Worm (Caenorhabditis elegans) whole organism, L3 larva: ENCODE results near the gene acs-18.

Experiments
- ama-1 ChIP-seq: fragments of 150-350 bp; optimal IDR thresholded peaks from 2 replicates; lab custom pipeline; 2018
- ceh-82 ChIP-seq: fragments of 150-350 bp; optimal IDR thresholded peaks from 2 replicates; lab custom pipeline; 2014; ENCODE audit warnings: missing biosample characterization, missing genetic modification characterization
- elt-2 ChIP-seq: sonication (generic microtip); optimal IDR thresholded peaks from 2 replicates; lab custom pipeline; 2016; ENCODE audit warnings: missing genetic modification reagents, mild to moderate bottlenecking, missing genetic modification characterization, missing compliant biosample characterization
- hmg-11 ChIP-seq: sonication (generic microtip); optimal IDR thresholded peaks from 2 replicates; lab custom pipeline; 2016; ENCODE audit warnings: missing genetic modification characterization, missing compliant biosample characterization
- lin-15B ChIP-seq: fragments of 150-350 bp; optimal IDR thresholded peaks from 2 replicates; lab custom pipeline; 2014; ENCODE audit warnings: missing biosample characterization, missing genetic modification characterization
- mml-1 ChIP-seq: fragments of 150-350 bp; sonication (generic microtip); optimal IDR thresholded peaks from 3 replicates; lab custom pipeline; 2014; ENCODE audit warnings: missing biosample characterization, missing genetic modification characterization
- nhr-77 ChIP-seq: fragments of 150-350 bp; optimal IDR thresholded peaks from 2 replicates; lab custom pipeline; 2014; ENCODE audit warnings: missing biosample characterization, missing genetic modification characterization
- pqm-1 ChIP-seq: fragments of 150-350 bp; optimal IDR thresholded peaks from 2 replicates; lab custom pipeline; 2017; ENCODE audit warnings: missing biosample characterization, missing genetic modification characterization, inconsistent platforms
- ztf-11 ChIP-seq: fragments of 150-350 bp; optimal IDR thresholded peaks from 2 replicates; lab custom pipeline; 2014; ENCODE audit warnings: missing biosample characterization, missing genetic modification characterization

DNA sequence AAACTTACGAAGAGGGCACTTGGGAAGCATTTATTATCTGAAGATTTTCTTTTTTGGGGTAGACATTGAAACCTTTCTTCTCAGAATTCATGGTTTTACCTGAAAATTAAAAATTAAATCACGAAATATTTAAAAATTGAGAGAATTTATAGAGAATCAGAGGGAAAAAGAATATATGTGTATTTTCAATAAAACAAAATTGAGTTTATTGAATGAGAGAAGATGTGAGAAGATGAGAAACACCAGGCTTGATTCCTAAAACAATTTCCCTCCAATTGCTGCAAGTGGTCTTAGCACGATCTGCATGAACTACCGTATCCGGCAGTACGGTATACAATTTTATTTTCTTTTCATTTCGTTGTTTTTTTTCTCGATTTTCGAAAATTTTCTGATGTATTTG is 43.6 kb upstream of the acs-18 start, which contains the start of gene R11A8.1:
- TF ChIP-seq ztf-11 (tag; lab: Kevin White, UChicago) (no peak), lin-15B (no peak), ceh-82 (no peak), nhr-77 (tag; lab: Kevin White, UChicago) (no peak), pqm-1 (tag; lab: Kevin White, UChicago) (no peak), ama-1 (lab: Kevin White, UChicago) (no peak), hmg-11 (tag; lab: Kevin White, UChicago) (no peak), elt-2 (tag; lab: Kevin White, UChicago) (no peak), mml-1 (no peak)
